Worm (Caenorhabditis elegans): Measurements from ENCODE around the gene R08C7.8.

- TF ChIP-seq nhr-11 (tag; optimal IDR thresholded peaks at IDR 0.05), result no peak
- no peak for TF ChIP-seq pha-2 (tag; optimal IDR thresholded peaks at IDR 0.05)
- no peak for TF ChIP-seq pqm-1 (tag; optimal IDR thresholded peaks at IDR 0.05)
- no peak for TF ChIP-seq pha-4 (tag; optimal IDR thresholded peaks at IDR 0.05)
- TF ChIP-seq fkh-10 (GFP tag; optimal IDR thresholded peaks at IDR 0.05), result no peak
- no peak for TF ChIP-seq fax-1 (tag; optimal IDR thresholded peaks at IDR 0.05)
- no peak for TF ChIP-seq ama-1 (optimal IDR thresholded peaks at IDR 0.05)
- TF ChIP-seq hlh-8 (tag; optimal IDR thresholded peaks at IDR 0.05), result no peak
- TF ChIP-seq C08G9.2 (tag; optimal IDR thresholded peaks at IDR 0.05), result no peak
- no peak for TF ChIP-seq T23F11.4 (GFP tag; optimal IDR thresholded peaks at IDR 0.05)
- TF ChIP-seq sox-4 (tag; optimal IDR thresholded peaks at IDR 0.05), result no peak
- no peak for TF ChIP-seq pat-9 (tag; optimal IDR thresholded peaks at IDR 0.05)
- TF ChIP-seq ceh-30 (tag; optimal IDR thresholded peaks at IDR 0.05), result no peak
- no peak for TF ChIP-seq hlh-15 (tag; optimal IDR thresholded peaks at IDR 0.05)
These were observed 35.5 kb downstream of the R08C7.8 start for ce11 chrIV:4398890-4399289.

All from whole organism, late embryonic.